Fruit fly (Drosophila melanogaster) whole organism, larva: Measurements from ENCODE around the gene CG11885.

Experiments used
- noc ChIP-seq: fragments of 200-800 bp; sonication (Bioruptor generic); optimal IDR thresholded peaks from 3 replicates; lab custom pipeline; 2019; ENCODE audit warnings: missing biosample characterization, mild to moderate bottlenecking, missing genetic modification characterization, moderate library complexity

The CG11885 gene

DNA sequence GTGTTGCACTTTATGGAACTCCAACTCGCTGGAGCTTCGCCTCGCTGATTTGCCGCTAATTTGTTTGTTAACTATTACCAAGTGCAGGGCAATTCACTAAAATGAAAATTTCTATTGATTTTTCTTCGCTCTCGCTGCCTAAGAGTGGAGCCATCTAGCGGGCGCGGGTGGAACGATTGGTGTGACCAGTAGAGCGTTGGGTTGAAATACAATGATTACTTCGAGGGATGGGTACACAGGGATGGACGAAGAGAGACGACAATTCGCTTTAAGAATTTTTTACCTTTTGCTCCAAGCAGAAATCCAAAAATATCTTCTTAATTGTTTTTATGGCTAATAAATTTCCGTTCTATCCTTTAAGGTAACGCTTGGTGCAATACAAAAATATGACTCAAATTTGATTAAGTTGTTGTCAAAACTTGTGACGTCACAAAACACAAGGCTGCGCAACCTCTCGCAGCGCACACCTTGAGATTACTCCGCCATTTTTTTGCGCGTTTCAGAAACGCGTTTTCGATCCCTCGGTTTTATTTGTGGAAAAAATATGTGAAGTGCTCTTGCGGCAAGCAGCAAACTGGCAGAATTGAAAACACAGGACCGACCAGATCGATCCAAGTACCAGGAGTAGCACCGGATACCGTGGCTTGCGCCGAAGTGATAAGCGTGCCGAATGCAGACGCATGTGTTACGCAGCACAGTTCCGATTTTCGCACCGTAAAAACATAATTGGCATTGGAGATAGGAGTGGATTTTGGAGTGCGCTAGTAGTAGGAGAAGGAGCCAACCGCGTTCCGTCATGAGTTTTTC is 6.5 kb downstream of the CG11885 start, which contains the start of the genes AP-2alpha and ebi:
AP-2alpha (minus strand) TSS at position 185 of the 807 bp plus-strand sequence.
ebi (plus strand) TSS at position 475 of the 807 bp plus-strand sequence.
- TF ChIP-seq noc (tag; lab: Kevin White, UChicago), result peak; percentile 82

DNA sequence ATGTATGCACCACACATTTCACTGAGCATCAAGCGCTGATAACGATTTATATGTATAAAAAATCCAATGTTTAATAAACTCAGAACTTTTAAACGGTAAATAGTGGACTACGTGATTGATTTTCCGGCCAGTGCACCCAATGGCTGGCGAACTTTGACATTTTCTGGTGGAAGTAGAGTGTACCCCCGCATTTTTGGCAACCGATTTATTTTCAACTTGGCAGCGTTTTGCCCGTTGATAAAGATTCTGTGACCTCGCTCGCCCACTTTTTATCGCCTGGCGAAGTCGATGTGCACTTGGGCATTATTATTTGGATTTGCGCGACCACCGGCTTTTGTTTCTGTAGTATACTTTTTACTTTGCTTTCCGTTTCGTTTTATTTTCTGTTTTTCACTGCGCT is 7.4 kb downstream of the CG11885 start:
- TF ChIP-seq noc (tag; lab: Kevin White, UChicago), result no peak

DNA sequence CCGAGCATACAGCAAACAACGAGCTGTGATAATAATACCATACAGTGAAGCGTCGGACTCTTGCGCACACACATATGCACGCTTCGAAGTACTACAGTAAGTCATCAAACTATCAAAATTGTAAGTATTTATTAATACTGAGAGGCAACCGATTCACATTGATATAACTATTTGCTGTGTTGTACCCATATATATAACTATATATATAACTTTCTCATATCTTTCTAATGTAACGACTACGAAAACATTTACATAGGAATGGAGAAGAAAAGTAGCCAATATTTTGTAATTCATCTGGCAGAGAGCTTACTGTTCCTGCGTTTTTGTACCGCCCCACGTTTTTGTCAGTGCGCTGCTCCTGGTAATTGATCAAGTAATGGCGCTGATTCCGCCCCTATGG is 8.3 kb downstream of the CG11885 start:
- peak; percentile 67 for TF ChIP-seq noc (tag; lab: Kevin White, UChicago)

DNA sequence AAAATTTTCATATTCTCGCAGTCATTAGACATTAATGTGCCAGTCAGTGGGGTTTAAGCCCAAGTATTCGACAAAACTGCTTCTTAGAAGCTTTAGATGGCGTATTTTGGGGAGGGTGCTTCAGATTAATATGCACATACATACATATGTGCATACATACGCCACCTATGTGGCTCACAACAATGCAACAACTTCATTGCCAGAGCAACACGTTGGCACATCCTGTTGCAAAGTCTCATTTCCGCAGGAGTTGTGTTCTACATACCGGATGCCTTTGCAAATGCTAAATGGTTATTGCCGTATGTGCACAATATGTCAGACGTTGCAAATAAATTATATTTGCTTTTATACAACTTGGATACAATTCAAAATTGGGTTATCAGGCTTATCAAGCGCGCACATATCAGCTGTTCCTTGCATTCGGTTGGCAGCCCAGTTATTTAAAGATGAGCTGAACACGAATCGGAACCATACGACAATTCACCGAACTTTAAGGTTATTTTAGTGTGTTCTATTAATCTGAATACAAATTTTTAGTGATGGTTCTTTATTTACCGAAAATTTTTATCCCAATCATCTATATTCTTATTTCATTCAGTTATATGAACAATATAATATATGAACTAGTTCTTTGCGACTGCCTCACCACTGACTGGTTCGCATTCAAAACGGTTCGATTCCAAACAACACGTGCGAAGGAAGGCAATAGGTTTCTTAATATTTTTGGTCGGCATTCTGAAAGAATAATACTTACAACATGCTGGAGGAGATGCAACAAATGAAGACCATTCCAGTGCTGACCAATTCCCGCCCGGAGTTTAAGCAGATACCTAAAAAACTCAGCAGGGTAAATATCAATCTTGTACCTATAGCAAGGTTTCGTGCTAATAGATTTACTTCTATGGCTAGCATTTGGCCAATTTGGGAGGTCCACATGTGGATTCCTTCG is 17.3 kb downstream of the CG11885 start, which contains the start of gene Polr1B:
Polr1B (plus strand) TSS at position 659 of the 949 bp plus-strand sequence.
- no peak for TF ChIP-seq noc (tag; lab: Kevin White, UChicago)

DNA sequence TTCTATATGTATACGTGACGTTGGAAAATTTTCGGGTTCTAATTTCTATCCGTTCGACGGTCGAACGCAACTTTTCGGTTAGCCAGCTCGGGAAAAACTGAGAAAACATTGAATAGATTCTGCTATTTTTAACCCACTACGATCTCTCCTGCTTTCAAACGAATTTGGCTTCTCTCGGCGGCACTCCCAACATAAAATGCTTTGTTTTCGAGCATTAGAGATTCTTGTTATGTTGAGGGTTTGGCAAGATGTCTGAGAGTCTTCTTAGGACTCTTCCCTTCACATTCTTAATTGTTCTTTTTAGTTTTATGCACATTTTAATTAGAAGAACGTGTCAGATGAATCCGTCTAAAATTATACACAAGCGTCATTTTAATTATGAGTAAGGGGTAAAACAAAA is 19.2 kb downstream of the CG11885 start, which contains the start of gene CG4213:
CG4213 (minus strand) TSS at position 101 of the 400 bp plus-strand sequence.
- TF ChIP-seq noc (tag; lab: Kevin White, UChicago), result no peak

DNA sequence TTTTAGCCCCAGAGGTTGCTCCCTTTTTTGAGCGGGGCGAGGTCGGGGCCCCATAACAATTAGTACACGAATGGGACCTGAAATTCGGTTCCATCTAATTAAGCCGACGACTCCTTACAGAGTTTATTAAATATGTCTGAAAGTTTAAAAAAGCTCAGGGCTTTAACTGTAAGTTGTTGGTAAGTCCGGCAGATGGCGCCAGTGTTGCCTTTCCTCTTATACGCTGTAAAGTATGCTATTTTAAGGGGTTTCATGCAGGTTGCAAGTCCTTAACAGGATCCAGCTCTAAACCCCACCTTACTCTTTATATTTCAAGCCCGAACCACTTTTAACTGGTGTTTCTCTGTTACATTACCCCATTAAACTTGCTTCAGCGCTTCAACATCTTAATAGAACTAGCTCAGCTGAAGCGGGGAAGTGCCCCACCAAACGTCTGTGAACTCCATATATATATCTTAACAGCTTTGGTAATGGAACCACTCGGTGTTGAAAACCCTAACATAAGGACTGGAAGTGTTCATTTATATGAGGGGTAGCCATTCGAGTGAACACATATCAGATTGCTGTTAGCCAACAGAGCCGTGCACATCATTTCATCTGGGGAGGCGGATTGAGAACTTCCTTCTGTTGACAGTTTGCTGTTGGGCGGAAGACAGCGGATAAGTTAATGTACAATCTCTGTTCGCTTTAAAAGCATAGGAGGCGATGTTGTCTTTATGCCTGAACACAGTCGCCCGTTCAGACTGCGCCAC is 25.7 kb downstream of the CG11885 start:
- TF ChIP-seq noc (tag; lab: Kevin White, UChicago), result no peak

DNA sequence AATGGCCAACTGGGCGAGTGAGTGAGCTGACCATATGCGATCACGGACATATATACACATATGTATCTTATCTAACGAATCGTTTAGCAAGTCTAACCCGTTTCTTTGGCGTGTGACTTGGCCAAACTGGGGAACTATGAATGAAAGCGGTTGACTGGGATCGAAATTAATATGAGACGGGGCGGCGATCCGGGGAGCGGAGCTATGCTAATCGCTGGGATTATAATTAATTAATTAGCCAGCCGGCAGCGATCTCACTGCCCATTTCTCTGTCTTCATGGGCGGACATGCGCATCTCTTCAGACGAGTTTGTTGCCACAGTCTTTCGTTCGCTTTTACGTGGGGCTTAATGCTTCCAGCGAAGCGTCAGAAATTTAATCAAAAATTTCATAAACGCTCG is 28.7 kb downstream of the CG11885 start:
- TF ChIP-seq noc (tag; lab: Kevin White, UChicago), result peak; percentile 1

DNA sequence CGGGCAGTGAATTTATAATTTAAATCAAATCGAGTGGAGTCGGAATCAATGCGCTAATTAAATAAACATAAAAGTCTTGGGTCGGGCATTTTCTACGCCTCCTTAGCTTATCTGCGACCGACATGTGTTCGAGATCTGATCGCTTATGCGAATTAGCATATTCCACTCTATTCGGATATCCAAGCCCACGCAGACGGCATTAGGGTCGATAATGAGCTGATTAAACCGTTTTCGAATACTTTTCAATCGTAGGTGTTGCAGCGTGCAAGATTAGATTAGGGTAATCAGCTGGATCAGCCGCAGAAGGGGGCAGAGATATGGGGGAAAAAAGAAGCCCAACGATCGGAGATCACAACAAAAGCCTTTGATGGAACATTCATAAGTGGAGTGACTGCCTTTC is 30.7 kb downstream of the CG11885 start:
- no peak for TF ChIP-seq noc (tag; lab: Kevin White, UChicago)

DNA sequence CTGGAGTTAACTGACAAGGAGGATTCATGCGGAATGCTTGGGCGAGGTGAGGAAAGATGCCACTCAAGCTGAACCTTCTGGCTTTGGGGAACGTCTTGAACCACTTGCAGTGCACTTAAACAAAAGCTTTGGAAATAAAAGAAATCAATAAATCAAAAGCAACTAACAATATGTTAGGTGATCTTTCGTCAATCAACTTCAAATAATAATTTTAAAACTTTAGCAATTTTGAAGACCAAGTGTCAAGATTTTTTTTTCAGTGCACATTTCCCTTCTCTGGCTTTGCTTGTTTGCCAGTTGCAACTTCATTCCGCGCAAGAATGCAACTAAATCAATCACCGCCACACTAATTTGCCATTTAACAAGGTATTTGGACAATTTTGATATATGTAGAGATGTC is 38.4 kb downstream of the CG11885 start:
- TF ChIP-seq noc (tag; lab: Kevin White, UChicago), result no peak

DNA sequence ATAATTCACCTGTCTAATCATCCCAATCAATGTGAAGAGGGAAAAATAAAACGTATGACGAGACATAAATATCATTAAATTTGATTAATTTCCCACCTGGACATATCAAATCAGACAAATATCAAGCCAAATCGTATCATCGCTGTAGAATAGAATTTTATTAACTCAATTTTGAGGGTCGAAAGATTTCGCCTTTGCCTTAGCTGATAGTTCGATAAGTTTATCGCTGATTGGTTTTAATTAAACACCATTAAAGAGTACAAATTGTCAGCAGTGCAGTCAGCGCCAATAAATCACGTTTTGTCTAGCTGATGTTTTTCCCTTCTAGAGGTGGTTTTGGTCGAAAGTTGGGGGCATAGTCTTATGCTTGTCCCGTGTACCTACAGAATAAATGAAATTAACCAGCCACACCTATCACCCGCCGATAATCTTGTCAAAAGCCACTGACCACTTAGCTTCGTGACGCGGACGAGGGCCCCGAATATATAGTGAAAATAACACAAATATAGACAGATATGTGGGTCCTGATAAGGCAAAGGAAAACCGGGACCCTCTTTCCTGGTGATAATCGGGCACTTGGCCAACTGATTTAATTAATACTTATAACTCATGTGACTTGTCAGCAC is 42.3 kb downstream of the CG11885 start:
- TF ChIP-seq noc (tag; lab: Kevin White, UChicago), result peak; percentile 11

DNA sequence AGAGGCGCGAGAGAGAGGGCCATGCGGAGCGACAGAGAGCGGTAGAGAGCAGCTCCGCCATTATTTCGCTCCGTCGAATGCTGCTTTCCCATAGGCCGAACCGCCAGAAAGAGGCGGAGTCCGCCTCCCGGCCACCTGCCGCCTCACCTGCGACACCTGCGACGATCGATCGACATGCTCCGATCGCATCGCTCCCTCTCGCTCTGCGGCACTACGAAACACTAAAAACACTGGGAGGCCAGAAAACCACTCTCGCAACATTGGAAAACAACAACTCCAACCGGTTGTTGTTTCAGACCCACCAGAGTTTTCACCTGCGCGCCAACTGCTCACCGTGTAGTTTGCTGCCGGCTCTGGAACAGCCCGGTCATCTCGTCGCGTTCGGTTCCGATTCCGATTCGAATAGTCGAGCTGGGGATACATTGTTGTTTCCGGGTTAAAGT is 43.4 kb downstream of the CG11885 start, which contains the start of gene al:
al (plus strand) TSS at position 333 of the 443 bp plus-strand sequence.
- TF ChIP-seq noc (tag; lab: Kevin White, UChicago), result no peak

DNA sequence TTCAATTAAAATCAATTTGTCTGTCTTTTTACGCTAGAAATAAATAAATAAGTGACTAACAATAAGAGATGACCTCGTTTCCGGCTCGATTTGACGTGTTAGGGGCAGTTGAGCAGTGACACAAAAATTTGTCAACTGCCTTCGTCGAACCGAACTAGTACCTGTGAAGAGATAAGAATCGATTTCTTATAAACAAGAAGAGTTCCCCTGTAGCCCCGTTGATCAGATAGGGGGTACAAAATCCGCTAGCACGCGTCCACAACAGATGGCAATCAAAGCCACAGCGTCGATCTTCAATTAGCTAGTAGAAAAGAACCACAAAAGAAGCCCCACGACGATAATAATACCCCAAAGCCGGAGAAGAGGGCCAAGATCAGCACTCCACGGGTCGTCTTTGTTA is 49.5 kb downstream of the CG11885 start:
- no peak for TF ChIP-seq noc (tag; lab: Kevin White, UChicago)
